Fruit fly (Drosophila melanogaster) whole organism, pupa: ENCODE data around the gene beta'COP.

Experiments used
- CG12605 ChIP-seq: fragments of 200-800 bp; sonication (Bioruptor generic); IDR thresholded peaks from 2 replicates; pipeline ENCODE4 v1.3.6; 2022; ENCODE audit warnings: missing biosample characterization, missing genetic modification characterization
- CG13204 ChIP-seq: fragments of 200-800 bp; sonication (Bioruptor generic); optimal IDR thresholded peaks from 2 replicates; lab custom pipeline; 2018; ENCODE audit warnings: missing biosample characterization, mild to moderate bottlenecking, missing genetic modification characterization, moderate library complexity
- CG14655 ChIP-seq: fragments of 200-800 bp; sonication (Bioruptor generic); optimal IDR thresholded peaks from 3 replicates; lab custom pipeline; 2017; ENCODE audit warnings: mild to moderate bottlenecking, missing biosample characterization, missing genetic modification reagents, missing genetic modification characterization
- CG17806 ChIP-seq: fragments of 200-800 bp; sonication (Bioruptor generic); optimal IDR thresholded peaks from 2 replicates; lab custom pipeline; 2018; ENCODE audit warnings: missing biosample characterization, mild to moderate bottlenecking, missing genetic modification characterization, moderate library complexity
- CG32121 ChIP-seq: fragments of 200-800 bp; sonication (Bioruptor generic); IDR thresholded peaks from 2 replicates; pipeline ENCODE4 v1.3.6; 2022; ENCODE audit warnings: missing biosample characterization, missing genetic modification characterization
- CG4496 ChIP-seq: fragments of 200-800 bp; sonication (Bioruptor generic); IDR thresholded peaks from 3 replicates; pipeline ENCODE4 v1.3.6; 2022; ENCODE audit warnings: missing biosample characterization, missing genetic modification characterization
- CG8301 ChIP-seq: fragments of 200-800 bp; sonication (Bioruptor generic); optimal IDR thresholded peaks from 2 replicates; lab custom pipeline; 2018; ENCODE audit warnings: missing biosample characterization, mild to moderate bottlenecking, missing genetic modification characterization
- EcR ChIP-seq: fragments of 200-800 bp; sonication (Bioruptor generic); optimal IDR thresholded peaks from 3 replicates; lab custom pipeline; 2019; ENCODE audit warnings: missing biosample characterization, missing genetic modification characterization, mild to moderate bottlenecking, moderate library complexity, missing genetic modification reagents
- Pif1A ChIP-seq: fragments of 200-800 bp; sonication (Bioruptor generic); optimal IDR thresholded peaks from 3 replicates; lab custom pipeline; 2016; ENCODE audit warnings: missing biosample characterization, missing genetic modification characterization
- Snoo ChIP-seq: fragments of 200-800 bp; sonication (Bioruptor generic); optimal IDR thresholded peaks from 3 replicates; lab custom pipeline; 2017; ENCODE audit warnings: missing biosample characterization, mild to moderate bottlenecking, missing genetic modification characterization, inconsistent platforms
- fd96Ca ChIP-seq: fragments of 200-800 bp; sonication (Bioruptor generic); IDR thresholded peaks from 3 replicates; pipeline ENCODE4 v1.3.6; 2022; ENCODE audit warnings: missing biosample characterization, missing genetic modification characterization

- TF ChIP-seq CG13204 (GFP tag; lab: Kevin White, UChicago) = no peak
- no peak for TF ChIP-seq CG14655 (GFP tag; lab: Kevin White, UChicago)
- TF ChIP-seq Snoo (tag; lab: Kevin White, UChicago) = peak; percentile 95
- peak; percentile 89 for TF ChIP-seq CG8301 (tag; lab: Kevin White, UChicago)
- no peak for TF ChIP-seq Pif1A (GFP tag; lab: Kevin White, UChicago)
- TF ChIP-seq CG12605 (GFP tag; lab: Robert Waterston, UW) = peak; percentile 89
- TF ChIP-seq CG4496 (GFP tag; lab: Robert Waterston, UW) = peak; percentile 96
- TF ChIP-seq CG32121 = peak; percentile 93
- peak; percentile 93 for TF ChIP-seq fd96Ca
- TF ChIP-seq CG17806 = peak; percentile 94
- TF ChIP-seq EcR = no peak
Measured at dm6 chr2L:13387255-13387654, 8.6 kb downstream of the beta'COP start, which contains the start of the genes Ing5 and CG7099.
